Fruit fly (Drosophila melanogaster) whole organism, adult: ENCODE data around the gene CG43658.

ENCODE experiments used
- CG11617 ChIP-seq: fragments of 200-800 bp; sonication (Bioruptor generic); optimal IDR thresholded peaks from 2 replicates; lab custom pipeline; 2017; ENCODE audit warnings: mild to moderate bottlenecking, missing biosample characterization, missing genetic modification reagents, missing genetic modification characterization
- CG5204 ChIP-seq: fragments of 200-800 bp; sonication (Bioruptor generic); optimal IDR thresholded peaks from 2 replicates; lab custom pipeline; 2016; ENCODE audit warnings: missing biosample characterization, missing genetic modification characterization
- Clk ChIP-seq: fragments of 200-800 bp; sonication (Bioruptor generic); optimal IDR thresholded peaks from 2 replicates; lab custom pipeline; 2017; ENCODE audit warnings: missing biosample characterization, missing genetic modification characterization
- Crg-1 ChIP-seq: fragments of 200-800 bp; sonication (Bioruptor generic); optimal IDR thresholded peaks from 2 replicates; lab custom pipeline; 2016; ENCODE audit warnings: missing biosample characterization, missing genetic modification characterization
- cic ChIP-seq: fragments of 200-800 bp; sonication (Bioruptor generic); optimal IDR thresholded peaks from 2 replicates; lab custom pipeline; 2017; ENCODE audit warnings: missing biosample characterization, mild to moderate bottlenecking, missing genetic modification characterization, moderate library complexity
- kay ChIP-seq: fragments of 200-800 bp; sonication (Bioruptor generic); peaks from one replicate; lab custom pipeline; 2016; ENCODE audit warnings: missing biosample characterization, missing genetic modification characterization, borderline replicate concordance
- toe ChIP-seq: fragments of 200-800 bp; sonication (Bioruptor generic); optimal IDR thresholded peaks from 2 replicates; lab custom pipeline; 2016; ENCODE audit warnings: missing biosample characterization, missing genetic modification characterization

DNA sequence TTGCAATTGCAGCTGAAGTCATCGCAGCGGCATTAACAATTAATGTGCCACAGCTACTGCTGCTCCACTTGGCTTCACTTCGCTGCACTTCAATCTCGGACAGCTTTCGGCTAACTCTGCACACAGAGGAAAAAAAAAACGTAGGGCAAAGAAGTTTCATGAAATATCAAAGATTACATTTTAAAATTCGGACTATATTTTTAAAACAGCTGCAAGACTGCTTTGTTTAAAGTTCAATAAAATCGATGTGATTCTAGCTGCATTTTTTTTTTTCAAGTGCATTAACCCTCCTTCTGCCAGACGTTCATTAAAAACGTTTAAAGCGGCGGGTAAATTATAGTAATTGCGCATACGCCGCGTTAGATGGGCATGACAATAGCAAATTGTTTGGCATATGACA is 16.6 kb downstream of the CG43658 start:
- no peak for TF ChIP-seq Clk
- TF ChIP-seq toe (GFP tag; lab: Kevin White, UChicago) = no peak
- TF ChIP-seq cic (GFP tag; lab: Kevin White, UChicago) = no peak
- no peak for TF ChIP-seq CG5204
- no peak for TF ChIP-seq Crg-1 (GFP tag; lab: Kevin White, UChicago)
- no peak for TF ChIP-seq kay (GFP tag; lab: Kevin White, UChicago)
- TF ChIP-seq CG11617 (GFP tag; lab: Kevin White, UChicago) = no peak
